Fruit fly (Drosophila melanogaster): ENCODE measurements around the gene CG7824.

Gene CG7824

DNA sequence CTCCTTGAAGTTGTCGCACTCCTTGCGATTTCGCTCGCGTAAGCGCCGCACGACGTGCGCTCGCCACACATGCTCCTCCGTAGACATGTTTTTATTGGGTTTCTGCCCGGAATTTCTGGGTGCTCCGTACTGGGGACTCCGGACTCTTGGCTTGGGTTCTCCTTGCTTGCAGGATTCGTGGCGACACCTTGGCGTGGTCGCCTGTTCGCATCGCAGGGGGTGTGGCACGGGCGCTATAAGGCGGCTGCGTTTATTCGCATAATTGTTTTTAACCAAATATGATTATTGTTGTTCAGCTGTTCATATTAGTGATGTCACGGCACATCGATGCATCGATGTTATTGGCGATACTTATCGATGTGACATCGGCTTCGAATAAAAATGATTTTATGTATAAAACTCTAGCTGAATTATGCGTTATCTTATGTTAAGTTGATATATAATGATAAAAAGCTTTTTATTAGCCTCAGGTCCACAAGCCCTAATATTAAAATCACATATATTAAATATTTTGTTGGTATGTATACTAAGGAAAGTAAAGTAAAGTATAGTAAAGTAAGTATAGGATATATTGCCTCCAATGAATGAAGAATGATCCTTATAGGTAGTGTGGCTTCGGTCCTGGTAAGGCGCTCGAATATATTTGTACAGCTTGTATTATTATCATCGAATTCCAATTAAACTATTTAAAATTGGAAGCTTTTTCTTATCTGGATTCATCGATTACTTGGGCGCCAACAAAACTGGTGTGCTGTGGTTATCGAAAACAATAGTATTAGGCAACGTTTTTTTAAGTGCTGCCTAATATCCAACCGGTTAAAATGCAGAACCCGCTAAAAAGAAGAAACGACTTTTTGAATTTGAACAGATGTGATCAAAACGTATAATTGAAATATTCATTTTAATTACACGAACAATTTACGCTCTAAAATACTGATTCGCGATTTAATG is 23.7 kb downstream of the CG7824 start, which contains the start of gene Atg16 (continued):
- TF ChIP-seq sna (GFP tag; IDR thresholded peaks at IDR 0.05; ENCODE audit: partially characterized antibody) (peak; percentile 84), grn (GFP tag; optimal IDR thresholded peaks at IDR 0.05) (peak; percentile 17), GATAe (GFP tag; conservative IDR thresholded peaks at IDR 0.05) (no peak), CG2129 (GFP tag; IDR thresholded peaks at IDR 0.05; ENCODE audit: partially characterized antibody) (peak; percentile 85), CG11504 (tag; optimal IDR thresholded peaks at IDR 0.05) (no peak), salm (tag; optimal IDR thresholded peaks at IDR 0.05) (no peak), CG13287 (GFP tag; IDR thresholded peaks at IDR 0.05; ENCODE audit: partially characterized antibody) (peak; percentile 85), B-H2 (GFP tag; optimal IDR thresholded peaks at IDR 0.05) (no peak), shn (GFP tag; optimal IDR thresholded peaks at IDR 0.05) (no peak), cwo (GFP tag; optimal IDR thresholded peaks at IDR 0.05) (no peak), CG34224 (GFP tag; IDR thresholded peaks at IDR 0.05; ENCODE audit: partially characterized antibody) (peak; percentile 87), CG10147 (GFP tag; optimal IDR thresholded peaks at IDR 0.05) (no peak), sqz (GFP tag; optimal IDR thresholded peaks at IDR 0.05) (no peak), CG1529 (GFP tag; optimal IDR thresholded peaks at IDR 0.05) (no peak), fru (optimal IDR thresholded peaks at IDR 0.05) (no peak), CG43689 (GFP tag; IDR thresholded peaks at IDR 0.05) (no peak), Scr (GFP tag; IDR thresholded peaks at IDR 0.05; ENCODE audit: partially characterized antibody) (peak; percentile 95), CG14441 (GFP tag; IDR thresholded peaks at IDR 0.05) (no peak), Fer2 (tag; optimal IDR thresholded peaks at IDR 0.05) (no peak), CG4617 (GFP tag; optimal IDR thresholded peaks at IDR 0.05; ENCODE audit: borderline replicate concordance) (peak; percentile 39), eve (GFP tag; optimal IDR thresholded peaks at IDR 0.05) (no peak), seq (GFP tag; IDR thresholded peaks at IDR 0.05) (no peak), nmo (GFP tag; optimal IDR thresholded peaks at IDR 0.05) (peak; percentile 7), stwl (tag; optimal IDR thresholded peaks at IDR 0.05) (no peak), MTF-1 (GFP tag; optimal IDR thresholded peaks at IDR 0.05; ENCODE audit: borderline replicate concordance) (no peak), ab (GFP tag; optimal IDR thresholded peaks at IDR 0.05) (no peak), CG18011 (GFP tag; optimal IDR thresholded peaks at IDR 0.05) (no peak), Gsc (GFP tag; IDR thresholded peaks at IDR 0.05) (no peak), CG10462 (GFP tag; optimal IDR thresholded peaks at IDR 0.05) (no peak), CG30020 (tag; optimal IDR thresholded peaks at IDR 0.05) (no peak), CG12071 (GFP tag; optimal IDR thresholded peaks at IDR 0.05) (no peak), ash1 (GFP tag; optimal IDR thresholded peaks at IDR 0.05) (no peak), CG7786 (GFP tag; optimal IDR thresholded peaks at IDR 0.05) (no peak), Bdp1 (GFP tag; optimal IDR thresholded peaks at IDR 0.05) (no peak), CG11247 (GFP tag; IDR thresholded peaks at IDR 0.05) (no peak), Hsf (GFP tag; optimal IDR thresholded peaks at IDR 0.05) (no peak), z (GFP tag; IDR thresholded peaks at IDR 0.05) (no peak), CG4404 (GFP tag; IDR thresholded peaks at IDR 0.05) (no peak), hth (optimal IDR thresholded peaks at IDR 0.05) (no peak), gsb-n (tag; optimal IDR thresholded peaks at IDR 0.05) (no peak), CG1832 (GFP tag; optimal IDR thresholded peaks at IDR 0.05) (no peak), hbn (GFP tag; IDR thresholded peaks at IDR 0.05; ENCODE audit: partially characterized antibody) (peak; percentile 76), CG34422 (GFP tag; IDR thresholded peaks at IDR 0.05) (no peak; the same call in 2 of the 3 replicates), CG15696 (tag; optimal IDR thresholded peaks at IDR 0.05) (no peak), CG7745 (tag; optimal IDR thresholded peaks at IDR 0.05) (no peak), lab (GFP tag; optimal IDR thresholded peaks at IDR 0.05) (no peak), Max (GFP tag; optimal IDR thresholded peaks at IDR 0.05) (no peak), CG2889 (GFP tag; IDR thresholded peaks at IDR 0.05) (no peak), Adf1 (GFP tag; IDR thresholded peaks at IDR 0.05) (no peak)
